Fruit fly (Drosophila melanogaster) whole organism, pupa: ENCODE data around the gene Gr93a.

Experiments used
- CG14655 ChIP-seq: fragments of 200-800 bp; sonication (Bioruptor generic); optimal IDR thresholded peaks from 3 replicates; lab custom pipeline; 2017; ENCODE audit warnings: mild to moderate bottlenecking, missing biosample characterization, missing genetic modification reagents, missing genetic modification characterization
- CG15710 ChIP-seq: fragments of 200-800 bp; sonication (Bioruptor generic); optimal IDR thresholded peaks from 2 replicates; lab custom pipeline; 2018; ENCODE audit warnings: missing biosample characterization, mild to moderate bottlenecking, missing genetic modification characterization, moderate library complexity
- CG32121 ChIP-seq: fragments of 200-800 bp; sonication (Bioruptor generic); IDR thresholded peaks from 2 replicates; pipeline ENCODE4 v1.3.6; 2022; ENCODE audit warnings: missing biosample characterization, missing genetic modification characterization
- CG4496 ChIP-seq: fragments of 200-800 bp; sonication (Bioruptor generic); IDR thresholded peaks from 3 replicates; pipeline ENCODE4 v1.3.6; 2022; ENCODE audit warnings: missing biosample characterization, missing genetic modification characterization
- EcR ChIP-seq: fragments of 200-800 bp; sonication (Bioruptor generic); optimal IDR thresholded peaks from 3 replicates; lab custom pipeline; 2019; ENCODE audit warnings: missing biosample characterization, missing genetic modification characterization, mild to moderate bottlenecking, moderate library complexity, missing genetic modification reagents
- rn ChIP-seq: fragments of 200-800 bp; sonication (Bioruptor generic); IDR thresholded peaks from 2 replicates; pipeline ENCODE4 v1.3.6; 2022; ENCODE audit warnings: missing biosample characterization, missing genetic modification characterization

DNA sequence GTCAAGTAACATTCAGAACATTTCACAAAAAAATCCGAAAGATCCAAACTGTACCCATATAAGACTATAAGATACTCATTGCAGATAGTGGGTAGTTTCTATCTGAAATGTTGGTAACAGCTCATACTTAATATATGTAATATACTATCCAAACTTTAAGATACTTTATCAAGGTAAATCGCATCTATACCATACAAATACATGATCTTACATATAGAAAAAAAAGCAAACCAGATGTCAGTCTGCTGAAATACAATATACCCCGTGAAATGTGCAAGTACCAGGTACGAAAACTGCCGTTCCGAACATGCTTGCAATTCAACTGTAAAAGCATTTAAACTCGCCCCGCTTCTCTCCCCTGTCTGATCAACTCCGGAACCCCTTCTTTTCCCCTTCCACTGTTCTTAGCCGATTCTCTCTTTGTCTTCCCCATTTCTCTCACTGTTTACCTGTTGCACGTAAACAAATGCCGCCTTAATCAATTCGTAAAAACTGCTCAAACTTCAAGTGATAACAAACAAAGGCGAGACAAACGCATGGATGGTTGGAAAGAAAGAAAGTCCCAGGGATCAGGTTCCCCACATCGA lies 4.8 kb upstream of the Gr93a start:
- TF ChIP-seq rn (GFP tag; lab: Robert Waterston, UW) (no peak), CG14655 (GFP tag; lab: Kevin White, UChicago) (peak; percentile 36), CG4496 (GFP tag; lab: Robert Waterston, UW) (peak; percentile 28; the same call in 1 of the 3 replicates), EcR (GFP tag; lab: Kevin White, UChicago) (no peak), CG32121 (GFP tag; lab: Robert Waterston, UW) (no peak), CG15710 (no peak)
